Worm (Caenorhabditis elegans) whole organism, late embryonic: Measurements from ENCODE around the gene T19D12.10.
"Not testable (repeated sequence)": the region's sequence is repeated elsewhere in the genome, so short reads cannot be mapped to it uniquely, and the experiment has no call there.

ENCODE experiments used
- C08G9.2 ChIP-seq: sonication (generic microtip); optimal IDR thresholded peaks from 2 replicates; lab custom pipeline; 2016; ENCODE audit warnings: mild to moderate bottlenecking, missing genetic modification characterization, moderate library complexity, missing compliant biosample characterization
- K09A11.1 ChIP-seq: sonication (generic microtip); optimal IDR thresholded peaks from 2 replicates; lab custom pipeline; 2017; ENCODE audit warnings: antibody characterized with exemption, mild to moderate bottlenecking, missing genetic modification characterization, missing compliant biosample characterization; ENCODE audit not compliant: insufficient read depth
- T23F11.4 ChIP-seq: fragments of 200-800 bp; sonication (Bioruptor generic); optimal IDR thresholded peaks from 2 replicates; lab custom pipeline; 2018; ENCODE audit warnings: mild to moderate bottlenecking, missing genetic modification characterization, missing compliant biosample characterization
- Y22D7AL.16 ChIP-seq: sonication (generic microtip); optimal IDR thresholded peaks from 2 replicates; lab custom pipeline; 2016; ENCODE audit warnings: missing genetic modification characterization, missing compliant biosample characterization
- ahr-1 ChIP-seq: sonication (generic microtip); optimal IDR thresholded peaks from 2 replicates; lab custom pipeline; 2016; ENCODE audit warnings: missing genetic modification characterization, missing compliant biosample characterization
- ama-1 ChIP-seq: fragments of 150-350 bp; optimal IDR thresholded peaks from 2 replicates; lab custom pipeline; 2014
- ceh-18 ChIP-seq: sonication (generic microtip); optimal IDR thresholded peaks from 2 replicates; lab custom pipeline; 2016; ENCODE audit warnings: missing genetic modification characterization, missing compliant biosample characterization
- ceh-19 ChIP-seq: fragments of 200-800 bp; sonication (Bioruptor generic); optimal IDR thresholded peaks from 2 replicates; lab custom pipeline; 2018; ENCODE audit warnings: mild to moderate bottlenecking, missing genetic modification characterization, missing compliant biosample characterization
- ceh-2 ChIP-seq: sonication (generic microtip); optimal IDR thresholded peaks from 2 replicates; lab custom pipeline; 2016; ENCODE audit warnings: missing genotype, missing genetic modification characterization, missing compliant biosample characterization
- ceh-24 ChIP-seq: sonication (generic microtip); optimal IDR thresholded peaks from 2 replicates; lab custom pipeline; 2016; ENCODE audit warnings: mild to moderate bottlenecking, missing genetic modification characterization, missing compliant biosample characterization
- ceh-30 ChIP-seq: fragments of 150-350 bp; optimal IDR thresholded peaks from 2 replicates; lab custom pipeline; 2014; ENCODE audit warnings: missing biosample characterization, missing genetic modification characterization
- ceh-34 ChIP-seq: sonication (generic microtip); optimal IDR thresholded peaks from 2 replicates; lab custom pipeline; 2016; ENCODE audit warnings: mild to moderate bottlenecking, missing genetic modification characterization, missing compliant biosample characterization
- elt-2 ChIP-seq: sonication (generic microtip); optimal IDR thresholded peaks from 2 replicates; lab custom pipeline; 2016; ENCODE audit warnings: missing genetic modification reagents, missing genetic modification characterization, missing compliant biosample characterization
- elt-4 ChIP-seq: sonication (generic microtip); optimal IDR thresholded peaks from 2 replicates; lab custom pipeline; 2016; ENCODE audit warnings: missing genetic modification characterization, missing compliant biosample characterization
- ets-4 ChIP-seq: sonication (generic microtip); optimal IDR thresholded peaks from 2 replicates; lab custom pipeline; 2016; ENCODE audit warnings: missing genetic modification characterization, missing compliant biosample characterization
- eyg-1 ChIP-seq: sonication (generic microtip); optimal IDR thresholded peaks from 2 replicates; lab custom pipeline; 2016; ENCODE audit warnings: missing genotype, missing genetic modification characterization, missing compliant biosample characterization
- fax-1 ChIP-seq: sonication (generic microtip); optimal IDR thresholded peaks from 2 replicates; lab custom pipeline; 2016; ENCODE audit warnings: missing genotype, missing genetic modification characterization, missing compliant biosample characterization
- fkh-6 ChIP-seq: sonication (generic microtip); optimal IDR thresholded peaks from 2 replicates; lab custom pipeline; 2016; ENCODE audit warnings: missing genetic modification characterization, missing compliant biosample characterization
- hlh-13 ChIP-seq: fragments of 200-800 bp; sonication (Bioruptor generic); optimal IDR thresholded peaks from 2 replicates; lab custom pipeline; 2018; ENCODE audit warnings: mild to moderate bottlenecking, missing genetic modification characterization, missing compliant biosample characterization
- hlh-30 ChIP-seq: sonication (generic microtip); optimal IDR thresholded peaks from 2 replicates; lab custom pipeline; 2017; ENCODE audit warnings: antibody characterized with exemption, missing genetic modification characterization, missing compliant biosample characterization; ENCODE audit not compliant: insufficient read depth
- hlh-6 ChIP-seq: sonication (generic microtip); optimal IDR thresholded peaks from 2 replicates; lab custom pipeline; 2016; ENCODE audit warnings: missing genotype, missing genetic modification characterization, missing compliant biosample characterization
- hlh-8 ChIP-seq: sonication (generic microtip); optimal IDR thresholded peaks from 2 replicates; lab custom pipeline; 2016; ENCODE audit warnings: missing genotype, missing genetic modification characterization, missing compliant biosample characterization
- lim-6 ChIP-seq: sonication (generic microtip); optimal IDR thresholded peaks from 2 replicates; lab custom pipeline; 2016; ENCODE audit warnings: missing genetic modification characterization, missing compliant biosample characterization
- lin-11 ChIP-seq: fragments of 200-800 bp; sonication (Bioruptor generic); optimal IDR thresholded peaks from 2 replicates; lab custom pipeline; 2018; ENCODE audit warnings: mild to moderate bottlenecking, missing genetic modification characterization, missing compliant biosample characterization
- madf-2 ChIP-seq: sonication (generic microtip); optimal IDR thresholded peaks from 2 replicates; lab custom pipeline; 2017; ENCODE audit warnings: missing genetic modification characterization, missing compliant biosample characterization
- nhr-11 ChIP-seq: fragments of 150-350 bp; optimal IDR thresholded peaks from 2 replicates; lab custom pipeline; 2014; ENCODE audit warnings: missing biosample characterization, missing genetic modification characterization
- pag-3 ChIP-seq: sonication (generic microtip); optimal IDR thresholded peaks from 2 replicates; lab custom pipeline; 2016; ENCODE audit warnings: missing compliant biosample characterization, missing genetic modification characterization, borderline replicate concordance
- pat-9 ChIP-seq: fragments of 200-800 bp; sonication (Bioruptor generic); optimal IDR thresholded peaks from 2 replicates; lab custom pipeline; 2018; ENCODE audit warnings: mild to moderate bottlenecking, missing genetic modification characterization, moderate library complexity, missing compliant biosample characterization
- pha-2 ChIP-seq: sonication (generic microtip); optimal IDR thresholded peaks from 2 replicates; lab custom pipeline; 2017; ENCODE audit warnings: mild to moderate bottlenecking, missing genetic modification characterization, missing compliant biosample characterization
- pha-4 ChIP-seq: fragments of 150-350 bp; optimal IDR thresholded peaks from 2 replicates; lab custom pipeline; 2018; ENCODE audit warnings: missing biosample characterization, missing genetic modification reagents, missing genetic modification characterization
- rnt-1 ChIP-seq: sonication (generic microtip); optimal IDR thresholded peaks from 2 replicates; lab custom pipeline; 2016; ENCODE audit warnings: missing genetic modification characterization, missing compliant biosample characterization
- sdc-2 ChIP-seq: sonication (generic microtip); optimal IDR thresholded peaks from 2 replicates; lab custom pipeline; 2016; ENCODE audit warnings: missing genotype, missing genetic modification characterization, missing compliant biosample characterization
- unc-3 ChIP-seq, 2 experiments: fragments of 200-800 bp in 1 of 2; sonication (Bioruptor generic) in 1 of 2; sonication (generic microtip) in 1 of 2; conservative IDR thresholded peaks in 1 of 2; optimal IDR thresholded peaks in 1 of 2; 2 replicates each; pipeline versions ENCODE4 v1.3.6 to Lab custom; 2016 to 2022; ENCODE audit warnings: missing compliant biosample characterization in 2 of 2, missing genetic modification characterization in 2 of 2, missing genetic modification reagents in 1 of 2
- unc-55 ChIP-seq: sonication (generic microtip); optimal IDR thresholded peaks from 2 replicates; lab custom pipeline; 2017; ENCODE audit warnings: missing biosample characterization, missing genetic modification reagents, missing genetic modification characterization
- unc-86 ChIP-seq: sonication (generic microtip); optimal IDR thresholded peaks from 2 replicates; lab custom pipeline; 2016; ENCODE audit warnings: missing genetic modification characterization, missing compliant biosample characterization
- zip-5 ChIP-seq: sonication (generic microtip); optimal IDR thresholded peaks from 2 replicates; lab custom pipeline; 2016; ENCODE audit warnings: missing genetic modification characterization, missing compliant biosample characterization
- ztf-16 ChIP-seq: sonication (generic microtip); optimal IDR thresholded peaks from 2 replicates; lab custom pipeline; 2017; ENCODE audit warnings: missing genetic modification characterization, missing compliant biosample characterization

Gene T19D12.10

ce11 chrII:6628397-6628796, 30.3 kb downstream of the T19D12.10 start:
- TF ChIP-seq pag-3 (no peak), T23F11.4 (GFP tag; lab: Kevin White, UChicago) (no peak), K09A11.1 (tag; lab: Kevin White, UChicago) (no peak), Y22D7AL.16 (tag; lab: Kevin White, UChicago) (no peak), ets-4 (tag; lab: Kevin White, UChicago) (no peak)
- TF ChIP-seq, all 69 proteins: peak for 0

ce11 chrII:6627182-6627581, 31.5 kb downstream of the T19D12.10 start, which contains the start of the genes F54H5.5 and F54H5.2:
F54H5.5 (minus strand) TSS chrII:6627282.
F54H5.2 (plus strand) TSS chrII:6627484.
- not testable (repeated sequence) for TF ChIP-seq ceh-2 (tag; lab: Kevin White, UChicago); ama-1 (lab: Kevin White, UChicago); pat-9 (tag; lab: Kevin White, UChicago)

ce11 chrII:6625302-6625701, 33.4 kb downstream of the T19D12.10 start, which contains the start of gene F54H5.14:
F54H5.14 (minus strand) TSS chrII:6625402.
- TF ChIP-seq unc-55 (GFP tag; lab: Kevin White, UChicago) (no peak), ceh-18 (no peak), rnt-1 (tag; lab: Kevin White, UChicago) (no peak), unc-3 (GFP tag; conservative IDR thresholded peaks at IDR 0.05; lab: Robert Waterston, UW) (no peak), unc-3 (tag; optimal IDR thresholded peaks at IDR 0.05; lab: Kevin White, UChicago) (no peak), Y22D7AL.16 (tag; lab: Kevin White, UChicago) (no peak), lin-11 (tag; lab: Kevin White, UChicago) (no peak), hlh-13 (GFP tag; lab: Kevin White, UChicago) (no peak), zip-5 (tag; lab: Kevin White, UChicago) (no peak), nhr-11 (tag; lab: Kevin White, UChicago) (no peak), unc-86 (tag; lab: Kevin White, UChicago) (no peak), eyg-1 (tag; lab: Kevin White, UChicago) (no peak), fax-1 (tag; lab: Kevin White, UChicago) (no peak), fkh-6 (tag; lab: Kevin White, UChicago) (no peak)
- TF ChIP-seq, all 69 proteins: peak for 0

- no peak for TF ChIP-seq pha-4 (tag; lab: Kevin White, UChicago)
- no peak for TF ChIP-seq ceh-18
- TF ChIP-seq elt-2 = no peak
- TF ChIP-seq ceh-24 = no peak
- TF ChIP-seq rnt-1 (tag; lab: Kevin White, UChicago) = no peak
- no peak for TF ChIP-seq ahr-1 (tag; lab: Kevin White, UChicago)
- TF ChIP-seq, all 69 proteins: peak for 0
These were observed 36.8 kb downstream of the T19D12.10 start, which contains the start of gene F54H5.3 for ce11 chrII:6621886-6622285. F54H5.3 (plus strand) TSS chrII:6622186.

- TF ChIP-seq ceh-19 (GFP tag; lab: Kevin White, UChicago) (no peak), hlh-6 (no peak), sdc-2 (tag; lab: Kevin White, UChicago) (no peak), elt-4 (tag; lab: Kevin White, UChicago) (no peak), ceh-34 (tag; lab: Kevin White, UChicago) (no peak), rnt-1 (tag; lab: Kevin White, UChicago) (no peak), lin-11 (tag; lab: Kevin White, UChicago) (no peak), lim-6 (no peak), Y22D7AL.16 (tag; lab: Kevin White, UChicago) (no peak), ceh-18 (no peak), C08G9.2 (tag; lab: Kevin White, UChicago) (no peak), ceh-30 (tag; lab: Kevin White, UChicago) (no peak), hlh-8 (no peak), ztf-16 (no peak), madf-2 (tag; lab: Kevin White, UChicago) (no peak), pha-2 (tag; lab: Kevin White, UChicago) (no peak), hlh-30 (tag; lab: Kevin White, UChicago) (no peak)
These were observed 39.7 kb downstream of the T19D12.10 start for ce11 chrII:6619007-6619406.
